Fruit fly (Drosophila melanogaster) whole organism, wandering third instar larva: Measurements from ENCODE around the gene Ufd1.

Source experiments
- Abd-B ChIP-seq: fragments of >200 bp; optimal IDR thresholded peaks from 2 replicates; lab custom pipeline; 2017; ENCODE audit warnings: missing biosample characterization, missing genetic modification characterization
- CG32264 ChIP-seq: fragments of 200-800 bp; sonication (Bioruptor generic); optimal IDR thresholded peaks from 2 replicates; lab custom pipeline; 2016; ENCODE audit warnings: missing biosample characterization, missing genetic modification characterization
- CG9705 ChIP-seq: fragments of 200-800 bp; sonication (Bioruptor generic); optimal IDR thresholded peaks from 2 replicates; lab custom pipeline; 2018; ENCODE audit warnings: missing biosample characterization, mild to moderate bottlenecking, missing genetic modification characterization
- CrebA ChIP-seq: fragments of 200-800 bp; sonication (Bioruptor generic); optimal IDR thresholded peaks from 2 replicates; lab custom pipeline; 2016; ENCODE audit warnings: missing biosample characterization, mild to moderate bottlenecking, missing genetic modification characterization, borderline replicate concordance
- Dfd ChIP-seq: fragments of >200 bp; optimal IDR thresholded peaks from 2 replicates; lab custom pipeline; 2017; ENCODE audit warnings: missing biosample characterization, missing genetic modification characterization
- Dif ChIP-seq: fragments of 200-275, 200-300 bp; sonication (Bioruptor generic); optimal IDR thresholded peaks from 2 replicates; lab custom pipeline; 2018; ENCODE audit warnings: missing biosample characterization, missing genetic modification characterization; ENCODE audit not compliant: partially characterized antibody
- GATAd ChIP-seq: sonication (Bioruptor generic); optimal IDR thresholded peaks from 2 replicates; lab custom pipeline; 2016; ENCODE audit warnings: missing biosample characterization, missing genetic modification characterization
- HLH106 ChIP-seq: fragments of 200-800 bp; optimal IDR thresholded peaks from 3 replicates; lab custom pipeline; 2019; ENCODE audit warnings: missing biosample characterization, mild to moderate bottlenecking, missing genetic modification characterization, moderate library complexity
- Hnf4 ChIP-seq: fragments of 200-800 bp; sonication (Bioruptor generic); optimal IDR thresholded peaks from 2 replicates; lab custom pipeline; 2016; ENCODE audit warnings: missing biosample characterization, mild to moderate bottlenecking, missing genetic modification characterization
- Hr78 ChIP-seq: fragments of >200 bp; optimal IDR thresholded peaks from 2 replicates; lab custom pipeline; 2017; ENCODE audit warnings: missing biosample characterization, missing genetic modification characterization
- Hr83 ChIP-seq: fragments of 200-300 bp; sonication (Bioruptor generic); optimal IDR thresholded peaks from 2 replicates; lab custom pipeline; 2016; ENCODE audit warnings: missing biosample characterization, mild to moderate bottlenecking, missing genetic modification characterization, moderate library complexity; ENCODE audit not compliant: poor library complexity, severe bottlenecking
- Jra ChIP-seq: sonication (Bioruptor generic); optimal IDR thresholded peaks from 2 replicates; lab custom pipeline; 2016; ENCODE audit warnings: missing biosample characterization, missing genetic modification characterization
- Mio ChIP-seq: sonication (Bioruptor generic); optimal IDR thresholded peaks from 2 replicates; lab custom pipeline; 2016; ENCODE audit warnings: missing biosample characterization, missing genetic modification characterization
- Myc ChIP-seq: fragments of >200 bp; optimal IDR thresholded peaks from 2 replicates; lab custom pipeline; 2017
- OdsH ChIP-seq: fragments of 200-800 bp; sonication (Bioruptor generic); optimal IDR thresholded peaks from 2 replicates; lab custom pipeline; 2016; ENCODE audit warnings: missing biosample characterization, mild to moderate bottlenecking, missing genetic modification characterization
- Rel ChIP-seq, 2 experiments: fragments of 200-800 bp; sonication (Bioruptor generic) in 1 of 2; optimal IDR thresholded peaks; 2 replicates in 1 of 2; 3 replicates in 1 of 2; lab custom pipeline; 2016 to 2019; ENCODE audit warnings: mild to moderate bottlenecking in 2 of 2, missing biosample characterization in 2 of 2, missing genetic modification characterization in 2 of 2, moderate library complexity in 1 of 2
- Vsx2 ChIP-seq: fragments of 200-300, 225-300 bp; sonication (Bioruptor generic); optimal IDR thresholded peaks from 2 replicates; lab custom pipeline; 2018; ENCODE audit warnings: missing biosample characterization, missing genetic modification characterization; ENCODE audit not compliant: partially characterized antibody
- br ChIP-seq: fragments of 200-800 bp; sonication (Bioruptor generic); optimal IDR thresholded peaks from 2 replicates; lab custom pipeline; 2016; ENCODE audit warnings: missing biosample characterization, missing genetic modification characterization
- dsf ChIP-seq: sonication (Bioruptor generic); optimal IDR thresholded peaks from 2 replicates; lab custom pipeline; 2016; ENCODE audit warnings: missing biosample characterization, missing genetic modification characterization, borderline replicate concordance
- ey ChIP-seq: fragments of 200-800 bp; sonication (Bioruptor generic); optimal IDR thresholded peaks from 2 replicates; lab custom pipeline; 2016; ENCODE audit warnings: missing biosample characterization, missing genetic modification characterization
- foxo ChIP-seq, 2 experiments: fragments of 200-800 bp; sonication (Bioruptor generic); optimal IDR thresholded peaks; 2 replicates in 1 of 2; 3 replicates in 1 of 2; lab custom pipeline; 2016 to 2017; ENCODE audit warnings: missing biosample characterization in 2 of 2, missing genetic modification characterization in 2 of 2
- h ChIP-seq: fragments of 200-800 bp; sonication (Bioruptor generic); optimal IDR thresholded peaks from 3 replicates; lab custom pipeline; 2016; ENCODE audit warnings: missing biosample characterization, mild to moderate bottlenecking, missing genetic modification characterization
- jim ChIP-seq: fragments of 175-275, 200-325 bp; sonication (Bioruptor generic); optimal IDR thresholded peaks from 2 replicates; lab custom pipeline; 2016; ENCODE audit warnings: missing biosample characterization, mild to moderate bottlenecking, missing genetic modification characterization
- psq ChIP-seq: fragments of 200-800 bp; sonication (Bioruptor generic); optimal IDR thresholded peaks from 3 replicates; lab custom pipeline; 2017; ENCODE audit warnings: missing biosample characterization, mild to moderate bottlenecking, missing genetic modification characterization, moderate library complexity
- rgr ChIP-seq: fragments of 200-800 bp; sonication (Bioruptor generic); optimal IDR thresholded peaks from 3 replicates; lab custom pipeline; 2016; ENCODE audit warnings: missing biosample characterization, mild to moderate bottlenecking, missing genetic modification characterization
- sage ChIP-seq: fragments of 200-800 bp; sonication (Bioruptor generic); optimal IDR thresholded peaks from 2 replicates; lab custom pipeline; 2016; ENCODE audit warnings: missing biosample characterization, mild to moderate bottlenecking, missing genetic modification characterization
- sv ChIP-seq: fragments of 200-800 bp; sonication (Bioruptor generic); optimal IDR thresholded peaks from 3 replicates; lab custom pipeline; 2016; ENCODE audit warnings: missing biosample characterization, missing genetic modification characterization
- woc ChIP-seq: sonication (Bioruptor generic); optimal IDR thresholded peaks from 2 replicates; lab custom pipeline; 2016; ENCODE audit warnings: missing biosample characterization, mild to moderate bottlenecking, missing genetic modification characterization

Ufd1 gene

DNA sequence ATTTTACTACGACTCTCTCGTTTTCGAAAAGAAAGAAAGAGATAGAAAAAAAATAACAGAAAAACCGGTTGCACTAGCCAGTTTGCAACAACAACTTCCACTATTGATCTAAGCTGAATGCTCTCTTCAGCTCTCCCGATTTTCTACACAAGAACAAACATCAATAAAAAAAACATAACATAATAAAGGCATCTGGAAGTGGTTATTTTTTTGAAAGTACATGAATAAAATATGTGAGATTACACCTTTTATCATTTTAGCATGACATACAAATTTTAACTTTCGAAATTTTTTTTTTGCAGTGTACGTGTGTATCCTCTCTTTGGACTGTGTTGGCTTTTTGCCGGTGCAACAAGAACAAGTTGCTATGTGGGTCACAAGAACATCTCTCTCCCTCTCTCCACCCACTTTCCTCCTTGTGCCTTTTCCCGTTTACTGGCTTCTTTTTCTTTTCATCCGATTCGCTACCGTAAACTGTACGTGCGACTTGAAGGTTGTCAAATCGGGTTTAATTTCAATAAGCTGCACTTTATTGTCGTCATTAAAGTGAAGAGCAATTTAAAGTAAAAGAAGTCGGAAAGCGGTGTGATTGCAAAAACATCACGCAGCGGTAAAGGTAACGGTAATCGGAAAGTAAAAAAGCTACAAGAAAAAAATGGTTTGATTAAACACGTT is 38.3 kb downstream of the Ufd1 start:
- TF ChIP-seq psq (GFP tag; lab: Kevin White, UChicago) (peak; percentile 70), HLH106 (tag; lab: Kevin White, UChicago) (no peak), woc (GFP tag; lab: Kevin White, UChicago) (peak; percentile 49), OdsH (GFP tag; lab: Kevin White, UChicago) (peak; percentile 87), jim (GFP tag; lab: Kevin White, UChicago) (no peak), rgr (peak; percentile 88), ey (peak; percentile 89), CrebA (GFP tag; lab: Kevin White, UChicago) (no peak), Mio (GFP tag; lab: Kevin White, UChicago) (no peak), CG32264 (GFP tag; lab: Kevin White, UChicago) (peak; percentile 56), Hr83 (GFP tag; lab: Kevin White, UChicago) (no peak), br (GFP tag; lab: Kevin White, UChicago) (peak; percentile 74), sv (peak; percentile 95), sage (GFP tag; lab: Kevin White, UChicago) (peak; percentile 51), Hr78 (GFP tag; lab: Kevin White, UChicago) (no peak)

DNA sequence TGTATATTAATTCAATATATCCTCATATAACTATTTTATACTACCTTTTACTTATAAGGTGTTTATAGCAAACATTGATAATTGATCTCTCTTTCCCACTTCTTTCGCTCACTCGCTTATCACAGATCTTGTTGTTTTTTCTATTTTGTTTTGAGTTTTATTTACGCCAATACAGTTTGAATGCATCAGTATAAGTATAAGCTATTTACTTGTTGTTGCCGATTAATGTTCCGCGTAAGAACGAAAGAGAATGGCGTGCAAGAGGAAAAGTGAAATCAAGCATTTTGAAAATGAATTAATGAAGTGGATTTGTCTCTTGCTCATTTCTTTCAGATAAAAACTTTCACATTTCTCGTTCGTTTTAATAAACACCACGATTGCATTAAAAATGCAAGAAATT is 39.4 kb downstream of the Ufd1 start:
- TF ChIP-seq rgr (peak; percentile 87), psq (GFP tag; lab: Kevin White, UChicago) (peak; percentile 60), h (GFP tag; lab: Kevin White, UChicago) (no peak)

DNA sequence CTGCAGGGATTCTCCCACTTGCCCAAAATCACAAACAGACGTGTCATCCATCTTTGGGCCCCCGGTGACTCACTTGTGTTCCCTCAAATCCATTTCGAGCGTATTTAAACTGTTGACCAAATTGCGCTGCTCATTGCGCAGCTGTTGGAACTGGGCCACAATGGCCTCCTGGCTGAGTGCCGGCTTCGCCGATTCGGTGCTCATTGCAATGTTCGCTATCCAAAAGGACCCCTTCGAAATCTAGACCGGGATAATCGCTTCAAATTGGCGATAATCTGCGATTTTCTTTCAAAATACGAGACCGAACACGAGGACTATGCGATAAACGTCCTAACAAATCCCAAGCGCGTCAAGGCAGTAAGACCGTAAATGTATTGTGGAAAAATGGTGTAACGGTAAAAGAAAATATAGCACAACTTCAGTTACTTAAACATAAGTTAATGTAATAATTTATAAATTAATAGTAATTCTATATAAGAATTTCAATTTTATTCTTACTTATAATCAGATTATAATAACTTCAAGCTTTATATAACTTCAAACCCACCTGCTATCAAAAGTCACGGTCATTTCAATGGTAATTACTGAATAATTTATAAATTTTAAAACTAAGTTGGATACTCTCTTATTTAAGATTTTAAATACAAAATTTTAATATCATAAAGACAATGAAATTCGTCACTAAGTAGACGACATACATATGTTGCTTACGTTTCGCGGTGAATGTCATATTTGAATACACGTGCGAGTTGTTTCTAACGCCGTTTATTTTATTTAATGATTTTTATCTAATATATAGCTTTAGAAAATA is 48.8 kb downstream of the Ufd1 start, which contains the start of the genes Pfdn2 and Noc1:
Pfdn2 (minus strand) TSS at position 346 of the 811 bp plus-strand sequence.
Noc1 (plus strand) TSS at position 727 of the 811 bp plus-strand sequence.
- TF ChIP-seq psq (GFP tag; lab: Kevin White, UChicago) (peak; percentile 54), Hnf4 (no peak), OdsH (GFP tag; lab: Kevin White, UChicago) (no peak), Mio (GFP tag; lab: Kevin White, UChicago) (no peak), foxo (GFP tag; optimal IDR thresholded peaks at IDR 0.05; lab: Kevin White, UChicago) (no peak), Abd-B (GFP tag; lab: Kevin White, UChicago) (no peak), Dif (no peak), CG9705 (no peak), Myc (lab: Kevin White, UChicago) (peak; percentile 55), Vsx2 (GFP tag; lab: Kevin White, UChicago) (no peak), sage (GFP tag; lab: Kevin White, UChicago) (no peak), dsf (GFP tag; lab: Kevin White, UChicago) (peak; percentile 51), Rel (GFP tag; optimal IDR thresholded peaks at IDR 0.05; lab: Kevin White, UChicago) (no peak), Rel (tag; optimal IDR thresholded peaks at IDR 0.05; lab: Kevin White, UChicago) (no peak), GATAd (no peak), jim (GFP tag; lab: Kevin White, UChicago) (no peak), Dfd (no peak), woc (GFP tag; lab: Kevin White, UChicago) (no peak), sv (peak; percentile 24), Jra (GFP tag; lab: Kevin White, UChicago) (no peak)
